Fruit fly (Drosophila melanogaster) whole organism, pupa: ENCODE results near the gene CG17819.

Experiments
- CG12605 ChIP-seq: fragments of 200-800 bp; sonication (Bioruptor generic); IDR thresholded peaks from 2 replicates; pipeline ENCODE4 v1.3.6; 2022; ENCODE audit warnings: missing biosample characterization, missing genetic modification characterization
- CG32121 ChIP-seq: fragments of 200-800 bp; sonication (Bioruptor generic); IDR thresholded peaks from 2 replicates; pipeline ENCODE4 v1.3.6; 2022; ENCODE audit warnings: missing biosample characterization, missing genetic modification characterization
- CG8159 ChIP-seq: fragments of 200-800 bp; sonication (Bioruptor generic); optimal IDR thresholded peaks from 3 replicates; lab custom pipeline; 2018; ENCODE audit warnings: missing biosample characterization, mild to moderate bottlenecking, missing genetic modification characterization, moderate library complexity
- CG8301 ChIP-seq: fragments of 200-800 bp; sonication (Bioruptor generic); optimal IDR thresholded peaks from 2 replicates; lab custom pipeline; 2018; ENCODE audit warnings: missing biosample characterization, mild to moderate bottlenecking, missing genetic modification characterization
- CG9948 ChIP-seq: fragments of 200-800 bp; sonication (Bioruptor generic); optimal IDR thresholded peaks from 2 replicates; lab custom pipeline; 2018; ENCODE audit warnings: missing biosample characterization, mild to moderate bottlenecking, missing genetic modification characterization, moderate library complexity
- EcR ChIP-seq: fragments of 200-800 bp; sonication (Bioruptor generic); optimal IDR thresholded peaks from 3 replicates; lab custom pipeline; 2019; ENCODE audit warnings: missing biosample characterization, missing genetic modification characterization, mild to moderate bottlenecking, moderate library complexity, missing genetic modification reagents
- Ets98B ChIP-seq: fragments of 200-800 bp; sonication (Bioruptor generic); IDR thresholded peaks from 2 replicates; pipeline ENCODE4 v1.3.6; 2022; ENCODE audit warnings: missing biosample characterization, missing genetic modification characterization
- Pif1B ChIP-seq: fragments of 200-800 bp; sonication (Bioruptor generic); optimal IDR thresholded peaks from 3 replicates; lab custom pipeline; 2016; ENCODE audit warnings: missing biosample characterization, missing genetic modification characterization
- fd96Ca ChIP-seq: fragments of 200-800 bp; sonication (Bioruptor generic); IDR thresholded peaks from 3 replicates; pipeline ENCODE4 v1.3.6; 2022; ENCODE audit warnings: missing biosample characterization, missing genetic modification characterization
- gl ChIP-seq: fragments of 200-800 bp; sonication (Bioruptor generic); optimal IDR thresholded peaks from 2 replicates; lab custom pipeline; 2018; ENCODE audit warnings: missing biosample characterization, mild to moderate bottlenecking, missing genetic modification characterization
- rn ChIP-seq: fragments of 200-800 bp; sonication (Bioruptor generic); IDR thresholded peaks from 2 replicates; pipeline ENCODE4 v1.3.6; 2022; ENCODE audit warnings: missing biosample characterization, missing genetic modification characterization

DNA sequence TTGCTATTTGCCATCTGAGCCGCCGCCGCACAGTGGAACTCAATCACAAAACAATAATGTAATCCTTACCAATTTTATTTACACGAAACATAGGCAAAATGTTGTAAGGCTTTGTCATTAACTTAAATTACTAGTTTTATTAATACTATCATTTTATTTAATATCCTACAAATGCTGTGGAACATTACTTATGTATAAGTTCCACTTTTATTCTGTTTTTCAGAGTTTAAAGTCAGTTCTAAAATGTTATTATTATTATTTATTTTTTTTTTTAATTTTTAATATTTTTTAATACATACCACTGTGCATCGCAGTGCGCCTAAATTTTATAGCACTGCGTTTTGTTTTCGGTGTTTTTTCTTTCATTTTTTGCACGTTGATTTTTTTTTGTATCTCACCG lies 46.0 kb upstream of the CG17819 start:
- no peak for TF ChIP-seq EcR
- TF ChIP-seq fd96Ca (GFP tag; lab: Robert Waterston, UW) = no peak
- TF ChIP-seq Pif1B (GFP tag; lab: Kevin White, UChicago) = peak; percentile 29
- TF ChIP-seq gl (tag; lab: Kevin White, UChicago) = no peak
- no peak for TF ChIP-seq rn (GFP tag; lab: Robert Waterston, UW)
- peak; percentile 58 for TF ChIP-seq CG9948 (tag; lab: Kevin White, UChicago)
- peak; percentile 35; the same call in 1 of the 2 replicates for TF ChIP-seq Ets98B (GFP tag; lab: Robert Waterston, UW)
- TF ChIP-seq CG12605 (GFP tag; lab: Robert Waterston, UW) = peak; percentile 56
- peak; percentile 6 for TF ChIP-seq CG8301
- TF ChIP-seq CG32121 (GFP tag; lab: Robert Waterston, UW) = peak; percentile 69; the same call in 1 of the 2 replicates
- peak; percentile 62 for TF ChIP-seq CG8159
